Worm (Caenorhabditis elegans): ENCODE data around the gene asp-3.

ce11 chrX:6836065-6836527 lies 45.2 kb downstream of the asp-3 start, which contains the start of gene F41B4.3:
- TF ChIP-seq unc-62 (GFP tag; optimal IDR thresholded peaks at IDR 0.05), result no peak
- TF ChIP-seq skn-1 (tag; optimal IDR thresholded peaks at IDR 0.05), result no peak
- peak; percentile 7 for TF ChIP-seq nhr-25 (tag; optimal IDR thresholded peaks at IDR 0.05)
- no peak for TF ChIP-seq nhr-237 (tag; optimal IDR thresholded peaks at IDR 0.05)
- no peak for TF ChIP-seq F13H6.1 (tag; optimal IDR thresholded peaks at IDR 0.05)
- TF ChIP-seq fos-1 (tag; optimal IDR thresholded peaks at IDR 0.05), result no peak
- no peak for TF ChIP-seq mbf-1 (tag; optimal IDR thresholded peaks at IDR 0.05)
- no peak for TF ChIP-seq egl-27 (tag; optimal IDR thresholded peaks at IDR 0.05)

Measured in whole organism, L2 larva.